Fruit fly (Drosophila melanogaster): ENCODE measurements around the gene osa.

DNA sequence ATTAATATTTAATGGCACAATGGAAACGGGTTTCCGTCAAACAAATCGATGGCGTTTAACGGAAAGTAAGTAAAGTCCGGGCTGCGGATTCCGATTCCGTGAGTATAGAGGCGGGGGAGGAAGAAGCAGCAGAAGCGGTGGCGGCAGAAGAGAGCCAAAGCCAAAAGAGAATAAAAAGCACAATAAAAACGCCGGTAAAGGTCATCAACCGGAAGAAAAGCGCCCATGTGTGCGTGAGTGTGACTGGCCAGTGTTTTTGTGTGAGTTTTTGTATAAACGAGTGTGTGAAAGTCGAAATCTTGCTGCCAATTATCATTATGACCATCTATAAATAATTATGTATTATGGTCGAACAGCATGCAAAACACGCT, 37.9 kb downstream of the osa start:
- TF ChIP-seq CG8478 (optimal IDR thresholded peaks at IDR 0.05) (no peak), CTCF (optimal IDR thresholded peaks at IDR 0.05) (no peak)
